Worm (Caenorhabditis elegans) whole organism, L1 larva: ENCODE data around the gene esyt-2.

Source experiments
- F16B12.6 ChIP-seq: fragments of 150-350 bp; optimal IDR thresholded peaks from 2 replicates; lab custom pipeline; 2014; ENCODE audit warnings: missing biosample characterization, missing genetic modification characterization
- Y116A8C.19 ChIP-seq: sonication (generic microtip); optimal IDR thresholded peaks from 2 replicates; lab custom pipeline; 2016; ENCODE audit warnings: missing compliant biosample characterization, missing genetic modification characterization, borderline replicate concordance
- ceh-63 ChIP-seq: fragments of 200-800 bp; sonication (Bioruptor generic); optimal IDR thresholded peaks from 2 replicates; lab custom pipeline; 2018; ENCODE audit warnings: mild to moderate bottlenecking, missing genetic modification characterization, missing compliant biosample characterization
- efl-1 ChIP-seq, 4 experiments: fragments of 150-350 bp; optimal IDR thresholded peaks in 3 of 4; peaks in 1 of 4; 1 replicate in 1 of 4; 2 replicates in 3 of 4; lab custom pipeline; 2014; ENCODE audit warnings: missing biosample characterization in 2 of 4, missing genetic modification characterization in 2 of 4, missing genetic modification reagents in 2 of 4
- elt-2 ChIP-seq: sonication (generic microtip); optimal IDR thresholded peaks from 2 replicates; lab custom pipeline; 2016; ENCODE audit warnings: missing genetic modification characterization, mild to moderate bottlenecking, inconsistent platforms, missing compliant biosample characterization, missing genetic modification reagents
- fos-1 ChIP-seq: fragments of 150-350 bp; optimal IDR thresholded peaks from 2 replicates; lab custom pipeline; 2014; ENCODE audit warnings: missing biosample characterization, missing genetic modification characterization
- lin-13 ChIP-seq: fragments of 150-350 bp; optimal IDR thresholded peaks from 2 replicates; lab custom pipeline; 2014; ENCODE audit warnings: missing biosample characterization, missing genetic modification reagents, missing genetic modification characterization
- lsy-2 ChIP-seq, 2 experiments: fragments of 150-350 bp; optimal IDR thresholded peaks; 2 replicates each; lab custom pipeline; 2014; ENCODE audit warnings: missing biosample characterization in 2 of 2, missing genetic modification characterization in 2 of 2
- nhr-12 ChIP-seq: sonication (generic microtip); optimal IDR thresholded peaks from 2 replicates; lab custom pipeline; 2017; ENCODE audit warnings: missing biosample characterization, missing genetic modification characterization
- sox-4 ChIP-seq: sonication (generic microtip); optimal IDR thresholded peaks from 2 replicates; lab custom pipeline; 2016; ENCODE audit warnings: missing genetic modification characterization, missing compliant biosample characterization
- unc-130 ChIP-seq: fragments of 150-350 bp; optimal IDR thresholded peaks from 2 replicates; lab custom pipeline; 2017; ENCODE audit warnings: missing biosample characterization, missing genetic modification characterization, inconsistent platforms
- unc-62 ChIP-seq: fragments of 150-350 bp; optimal IDR thresholded peaks from 2 replicates; lab custom pipeline; 2014; ENCODE audit warnings: missing biosample characterization, missing genetic modification reagents, missing genetic modification characterization
- ztf-11 ChIP-seq, 2 experiments: sonication (generic microtip); optimal IDR thresholded peaks; 2 replicates each; lab custom pipeline; 2016 to 2017; ENCODE audit warnings: missing genetic modification characterization in 2 of 2, missing biosample characterization in 1 of 2, missing compliant biosample characterization in 1 of 2

ce11 chrIII:6270277-6270676 lies 39.5 kb upstream of the esyt-2 start, which contains the start of gene srg-3:
- TF ChIP-seq ceh-63 (GFP tag; lab: Kevin White, UChicago) = no peak
- TF ChIP-seq sox-4 (tag; lab: Kevin White, UChicago) = no peak
- TF ChIP-seq lin-13 (GFP tag; lab: Kevin White, UChicago) = no peak
- TF ChIP-seq Y116A8C.19 (tag; lab: Kevin White, UChicago) = no peak
- TF ChIP-seq unc-62 (GFP tag; lab: Kevin White, UChicago) = no peak
- no peak for TF ChIP-seq fos-1 (tag; lab: Kevin White, UChicago)
- no peak for TF ChIP-seq unc-130
- no peak for TF ChIP-seq ztf-11 (tag; optimal IDR thresholded peaks at IDR 0.05; lab: Kevin White, UChicago)
- no peak for TF ChIP-seq nhr-12 (tag; lab: Kevin White, UChicago)
- no peak for TF ChIP-seq F16B12.6 (tag; lab: Kevin White, UChicago)
- no peak for TF ChIP-seq lsy-2 (tag; optimal IDR thresholded peaks at IDR 0.05; lab: Kevin White, UChicago)
- TF ChIP-seq elt-2 (tag; lab: Kevin White, UChicago) = no peak
- TF ChIP-seq efl-1 (optimal IDR thresholded peaks at IDR 0.05; lab: Kevin White, UChicago) = no peak
- TF ChIP-seq efl-1 (GFP tag; optimal IDR thresholded peaks at IDR 0.05 in 1 of 2; lab: Kevin White, UChicago) = no peak
